Fruit fly (Drosophila melanogaster) whole organism, embryonic: Measurements from ENCODE around the gene CG12112.
A peak's percentile ranks its signal among the peaks of the same experiment; 100 is the strongest.

Experiments used
- Abd-B ChIP-seq: fragments of 200-800 bp; sonication (Bioruptor generic); optimal IDR thresholded peaks from 2 replicates; lab custom pipeline; 2018; ENCODE audit warnings: missing biosample characterization, mild to moderate bottlenecking, missing genetic modification characterization, moderate library complexity
- Atf6 ChIP-seq: fragments of 200-800 bp; sonication (Bioruptor generic); IDR thresholded peaks from 2 replicates; pipeline ENCODE4 v1.3.6; 2022; ENCODE audit warnings: missing biosample characterization, missing genetic modification characterization
- Awh ChIP-seq: fragments of 200-800 bp; sonication (Bioruptor generic); IDR thresholded peaks from 2 replicates; pipeline ENCODE4, ENCODE4 v1.3.6; 2022; ENCODE audit warnings: missing biosample characterization, missing genetic modification characterization
- CG11695 ChIP-seq: fragments of 200-800 bp; sonication (Bioruptor generic); IDR thresholded peaks from 3 replicates; pipeline ENCODE4 v1.3.6; 2022; ENCODE audit warnings: missing biosample characterization, missing genetic modification characterization
- CG14441 ChIP-seq: fragments of 200-800 bp; sonication (Bioruptor generic); IDR thresholded peaks from 2 replicates; pipeline ENCODE4 v1.3.6; 2022; ENCODE audit warnings: missing biosample characterization, missing genetic modification characterization
- CG14667 ChIP-seq: fragments of 200-800 bp; sonication (Bioruptor generic); IDR thresholded peaks from 2 replicates; pipeline ENCODE4 v1.3.6; 2022; ENCODE audit warnings: missing biosample characterization, missing genetic modification characterization
- CG14710 ChIP-seq: fragments of 200-800 bp; sonication (Bioruptor generic); optimal IDR thresholded peaks from 3 replicates; lab custom pipeline; 2019; ENCODE audit warnings: missing biosample characterization, mild to moderate bottlenecking, missing genetic modification characterization, moderate library complexity
- CG15269 ChIP-seq: fragments of 200-800 bp; sonication (Bioruptor generic); optimal IDR thresholded peaks from 2 replicates; lab custom pipeline; 2018; ENCODE audit warnings: missing biosample characterization, mild to moderate bottlenecking, missing genetic modification characterization, moderate library complexity
- CG15479 ChIP-seq: fragments of 200-800 bp; sonication (Bioruptor generic); optimal IDR thresholded peaks from 3 replicates; lab custom pipeline; 2019; ENCODE audit warnings: missing biosample characterization, mild to moderate bottlenecking, missing genetic modification characterization, moderate library complexity
- CG15696 ChIP-seq: fragments of 200-800 bp; sonication (Bioruptor generic); optimal IDR thresholded peaks from 2 replicates; lab custom pipeline; 2019; ENCODE audit warnings: missing biosample characterization, mild to moderate bottlenecking, missing genetic modification characterization, moderate library complexity
- CG17186 ChIP-seq: fragments of 200-800 bp; sonication (Bioruptor generic); optimal IDR thresholded peaks from 3 replicates; lab custom pipeline; 2017; ENCODE audit warnings: missing biosample characterization, missing genetic modification reagents, missing genetic modification characterization
- CG18011 ChIP-seq: fragments of 200-800 bp; sonication (Bioruptor generic); optimal IDR thresholded peaks from 2 replicates; lab custom pipeline; 2017; ENCODE audit warnings: missing biosample characterization, missing genetic modification characterization, mild to moderate bottlenecking, moderate library complexity, missing genotype
- CG2202 ChIP-seq: fragments of 200-800 bp; sonication (Bioruptor generic); optimal IDR thresholded peaks from 2 replicates; lab custom pipeline; 2018; ENCODE audit warnings: missing biosample characterization, mild to moderate bottlenecking, missing genetic modification characterization
- CG30403 ChIP-seq: fragments of 200-800 bp; sonication (Bioruptor generic); optimal IDR thresholded peaks from 3 replicates; lab custom pipeline; 2016; ENCODE audit warnings: missing biosample characterization, missing genetic modification characterization
- CG4282 ChIP-seq: fragments of 200-800 bp; sonication (Bioruptor generic); optimal IDR thresholded peaks from 2 replicates; lab custom pipeline; 2016; ENCODE audit warnings: missing biosample characterization, missing genetic modification characterization
- CG4360 ChIP-seq: fragments of 200-800 bp; sonication (Bioruptor generic); IDR thresholded peaks from 2 replicates; pipeline ENCODE4 v1.3.6; 2022; ENCODE audit warnings: missing biosample characterization, missing genetic modification characterization
- CG4404 ChIP-seq: fragments of 200-800 bp; sonication (Bioruptor generic); IDR thresholded peaks from 2 replicates; pipeline ENCODE4 v1.3.6; 2022; ENCODE audit warnings: missing biosample characterization, missing genetic modification characterization
- CG4424 ChIP-seq: fragments of 200-800 bp; sonication (Bioruptor generic); optimal IDR thresholded peaks from 3 replicates; lab custom pipeline; 2016; ENCODE audit warnings: missing biosample characterization, missing genetic modification characterization
- CG8290 ChIP-seq, 3 experiments: fragments of 200-800 bp; sonication (Bioruptor generic); optimal IDR thresholded peaks; 2 replicates each; lab custom pipeline; 2016 to 2019; ENCODE audit warnings: missing biosample characterization in 3 of 3, missing genetic modification characterization in 3 of 3, mild to moderate bottlenecking in 2 of 3, moderate library complexity in 1 of 3
- CG8359 ChIP-seq: fragments of 200-800 bp; sonication (Bioruptor generic); optimal IDR thresholded peaks from 2 replicates; lab custom pipeline; 2017; ENCODE audit warnings: missing biosample characterization, mild to moderate bottlenecking, missing genetic modification characterization, borderline replicate concordance
- CG8765 ChIP-seq: fragments of 200-800 bp; sonication (Bioruptor generic); IDR thresholded peaks from 2 replicates; pipeline ENCODE4 v1.3.6; 2022; ENCODE audit warnings: missing biosample characterization, missing genetic modification characterization
- CrebB ChIP-seq: fragments of 200-800 bp; sonication (Bioruptor generic); optimal IDR thresholded peaks from 3 replicates; lab custom pipeline; 2018; ENCODE audit warnings: missing biosample characterization, mild to moderate bottlenecking, missing genetic modification characterization
- Dad ChIP-seq: fragments of 200-800 bp; sonication (Bioruptor generic); optimal IDR thresholded peaks from 3 replicates; lab custom pipeline; 2016; ENCODE audit warnings: missing biosample characterization, missing genetic modification characterization
- Dref ChIP-seq: fragments of 200-800 bp; sonication (Bioruptor generic); IDR thresholded peaks from 2 replicates; pipeline ENCODE4 v1.3.6; 2022; ENCODE audit warnings: missing biosample characterization, missing genetic modification characterization
- E2f1 ChIP-seq: fragments of 200-800 bp; sonication (Bioruptor generic); IDR thresholded peaks from 2 replicates; pipeline ENCODE4 v1.3.6; 2022; ENCODE audit warnings: missing biosample characterization, missing genetic modification characterization
- Eip74EF ChIP-seq, 2 experiments: fragments of 200-800 bp in 1 of 2; fragments of >200 bp in 1 of 2; sonication (Bioruptor generic) in 1 of 2; optimal IDR thresholded peaks; 2 replicates each; lab custom pipeline; 2017 to 2019; ENCODE audit warnings: missing biosample characterization in 2 of 2, missing genetic modification characterization in 2 of 2, mild to moderate bottlenecking in 1 of 2, moderate library complexity in 1 of 2
- Fer2 ChIP-seq: fragments of 200-800 bp; sonication (Bioruptor generic); optimal IDR thresholded peaks from 2 replicates; lab custom pipeline; 2018; ENCODE audit warnings: missing biosample characterization, mild to moderate bottlenecking, missing genetic modification characterization, moderate library complexity
- HLH3B ChIP-seq: fragments of 200-800 bp; sonication (Bioruptor generic); IDR thresholded peaks from 2 replicates; pipeline ENCODE4 v1.3.6; 2022; ENCODE audit warnings: missing biosample characterization, missing genetic modification characterization
- Mad ChIP-seq: fragments of 200-800 bp; sonication (Bioruptor generic); optimal IDR thresholded peaks from 2 replicates; lab custom pipeline; 2016; ENCODE audit warnings: missing biosample characterization, missing genetic modification characterization
- Neu2 ChIP-seq: fragments of 200-800 bp; sonication (Bioruptor generic); optimal IDR thresholded peaks from 3 replicates; lab custom pipeline; 2016; ENCODE audit warnings: missing biosample characterization, missing genetic modification characterization, borderline replicate concordance
- Nf-YA ChIP-seq: fragments of 200-800 bp; sonication (Bioruptor generic); IDR thresholded peaks from 2 replicates; pipeline ENCODE4 v1.3.6; 2022; ENCODE audit warnings: missing biosample characterization, missing genetic modification characterization
- abd-A ChIP-seq: fragments of 200-800 bp; sonication (Bioruptor generic); optimal IDR thresholded peaks from 3 replicates; lab custom pipeline; 2019; ENCODE audit warnings: missing biosample characterization, mild to moderate bottlenecking, missing genetic modification characterization, moderate library complexity
- al ChIP-seq: fragments of 200-800 bp; sonication (Bioruptor generic); IDR thresholded peaks from 2 replicates; pipeline ENCODE4 v1.3.6; 2022; ENCODE audit warnings: missing biosample characterization, missing genetic modification characterization
- ash1 ChIP-seq: fragments of 200-800 bp; sonication (Bioruptor generic); optimal IDR thresholded peaks from 2 replicates; lab custom pipeline; 2018; ENCODE audit warnings: missing biosample characterization, mild to moderate bottlenecking, missing genetic modification characterization
- esg ChIP-seq: fragments of 200-800 bp; sonication (Bioruptor generic); conservative IDR thresholded peaks from 2 replicates; pipeline ENCODE4 v1.3.6; 2022; ENCODE audit warnings: missing biosample characterization, missing genetic modification characterization
- eve ChIP-seq, 2 experiments: fragments of >200 bp; optimal IDR thresholded peaks; 2 replicates each; lab custom pipeline; 2017; ENCODE audit warnings: missing biosample characterization in 2 of 2, missing genetic modification characterization in 2 of 2
- fd96Cb ChIP-seq: fragments of 200-800 bp; sonication (Bioruptor generic); optimal IDR thresholded peaks from 2 replicates; lab custom pipeline; 2018; ENCODE audit warnings: missing biosample characterization, mild to moderate bottlenecking, missing genetic modification characterization, moderate library complexity
- gcm ChIP-seq: fragments of 200-800 bp; sonication (Bioruptor generic); optimal IDR thresholded peaks from 2 replicates; lab custom pipeline; 2019; ENCODE audit warnings: missing biosample characterization, mild to moderate bottlenecking, missing genetic modification characterization, moderate library complexity
- gsb ChIP-seq: fragments of 200-800 bp; sonication (Bioruptor generic); IDR thresholded peaks from 2 replicates; pipeline ENCODE4 v1.3.6; 2022; ENCODE audit warnings: missing biosample characterization, missing genetic modification characterization
- lab ChIP-seq: fragments of 200-800 bp; sonication (Bioruptor generic); optimal IDR thresholded peaks from 3 replicates; lab custom pipeline; 2017; ENCODE audit warnings: missing biosample characterization, missing genetic modification characterization, mild to moderate bottlenecking, moderate library complexity, missing genetic modification reagents
- mirr ChIP-seq: fragments of 200-800 bp; sonication (Bioruptor generic); optimal IDR thresholded peaks from 3 replicates; lab custom pipeline; 2018; ENCODE audit warnings: missing biosample characterization, mild to moderate bottlenecking, missing genetic modification characterization
- pfk ChIP-seq: fragments of 200-800 bp; sonication (Bioruptor generic); optimal IDR thresholded peaks from 2 replicates; lab custom pipeline; 2018; ENCODE audit warnings: missing biosample characterization, mild to moderate bottlenecking, missing genetic modification characterization, moderate library complexity
- prd ChIP-seq, 3 experiments: fragments of >200 bp in 2 of 3; fragments of 200-800 bp in 1 of 3; sonication (Bioruptor generic) in 1 of 3; optimal IDR thresholded peaks in 2 of 3; IDR thresholded peaks in 1 of 3; 2 replicates in 2 of 3; 3 replicates in 1 of 3; pipeline versions ENCODE4 v1.3.6 to Lab custom; 2017 to 2022; ENCODE audit warnings: missing biosample characterization in 1 of 3, missing genetic modification characterization in 1 of 3
- ranshi ChIP-seq: fragments of 200-800 bp; sonication (Bioruptor generic); IDR thresholded peaks from 2 replicates; pipeline ENCODE4 v1.3.6; 2022; ENCODE audit warnings: missing biosample characterization, missing genetic modification characterization
- trh ChIP-seq: fragments of 200-800 bp; sonication (Bioruptor generic); optimal IDR thresholded peaks from 2 replicates; lab custom pipeline; 2016; ENCODE audit warnings: missing biosample characterization, missing genetic modification characterization
- usp ChIP-seq: fragments of >200 bp; optimal IDR thresholded peaks from 2 replicates; lab custom pipeline; 2017; ENCODE audit warnings: missing biosample characterization, missing genetic modification characterization
- vfl ChIP-seq: fragments of 200-800 bp; sonication (Bioruptor generic); optimal IDR thresholded peaks from 2 replicates; lab custom pipeline; 2016; ENCODE audit warnings: missing biosample characterization, missing genetic modification characterization
- wek ChIP-seq: fragments of 200-800 bp; sonication (Bioruptor generic); optimal IDR thresholded peaks from 3 replicates; lab custom pipeline; 2018; ENCODE audit warnings: missing biosample characterization, mild to moderate bottlenecking, missing genetic modification characterization, moderate library complexity

The CG12112 gene

DNA sequence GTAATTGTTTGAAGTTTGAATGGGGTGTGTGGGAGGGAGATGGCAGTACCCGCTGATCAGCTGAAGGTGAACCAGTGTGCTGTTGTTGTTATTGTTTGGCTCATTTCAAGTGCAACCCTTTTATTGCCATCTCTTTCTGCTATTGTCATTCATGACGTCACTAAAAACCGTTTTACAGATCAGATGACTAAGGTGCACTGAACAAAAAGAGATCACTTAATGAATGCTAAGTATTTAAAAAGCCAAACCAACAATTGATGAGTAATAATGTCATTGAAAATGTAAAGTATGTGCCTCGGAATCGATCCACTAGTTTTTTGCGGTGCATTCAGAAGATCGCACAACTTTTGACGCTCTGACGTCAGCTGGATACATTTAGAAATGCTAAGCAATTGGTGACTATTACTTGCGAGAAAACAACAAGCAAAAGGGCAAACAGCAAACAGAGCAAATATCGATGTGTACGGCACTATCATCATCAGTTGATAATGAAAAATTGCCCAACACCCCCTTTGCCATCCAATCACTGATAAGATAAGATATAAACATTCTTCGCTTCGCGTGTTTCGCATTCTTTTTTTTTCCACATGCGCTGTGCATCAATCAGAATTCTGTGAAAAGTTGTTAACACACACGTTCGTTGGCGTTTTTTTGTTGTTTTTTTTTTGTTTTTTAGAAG is 14.8 kb upstream of the CG12112 start (continued):
- TF ChIP-seq Fer2 (tag; lab: Kevin White, UChicago) (no peak), CG4360 (GFP tag; lab: Robert Waterston, UW) (peak; percentile 86), Dad (no peak), Atf6 (GFP tag; lab: Robert Waterston, UW) (peak; percentile 39; the same call in 1 of the 2 replicates), CG14441 (GFP tag; lab: Robert Waterston, UW) (peak; percentile 46; the same call in 1 of the 2 replicates), CG4282 (no peak), Abd-B (peak; percentile 15), Eip74EF (GFP tag; optimal IDR thresholded peaks at IDR 0.05; lab: Kevin White, UChicago) (no peak), esg (GFP tag; lab: Robert Waterston, UW) (no peak), CG15696 (tag; lab: Kevin White, UChicago) (no peak), CG17186 (GFP tag; lab: Kevin White, UChicago) (no peak), CG15269 (tag; lab: Kevin White, UChicago) (peak; percentile 50), HLH3B (GFP tag; lab: Robert Waterston, UW) (peak; percentile 34; the same call in 1 of the 2 replicates), CG4404 (no peak), CG2202 (tag; lab: Kevin White, UChicago) (no peak), al (GFP tag; lab: Robert Waterston, UW) (peak; percentile 37; the same call in 1 of the 2 replicates), Mad (no peak), ranshi (GFP tag; lab: Robert Waterston, UW) (no peak), trh (GFP tag; lab: Kevin White, UChicago) (no peak), gsb (GFP tag; lab: Robert Waterston, UW) (no peak), Dref (no peak), CG18011 (GFP tag; lab: Kevin White, UChicago) (no peak), gcm (GFP tag; lab: Kevin White, UChicago) (peak; percentile 41), pfk (GFP tag; lab: Kevin White, UChicago) (no peak), abd-A (no peak), CG8765 (GFP tag; lab: Robert Waterston, UW) (no peak), CrebB (tag; lab: Kevin White, UChicago) (peak; percentile 26), CG8359 (GFP tag; lab: Kevin White, UChicago) (no peak), lab (GFP tag; lab: Kevin White, UChicago) (peak; percentile 34), CG8290 (GFP tag; optimal IDR thresholded peaks at IDR 0.05; lab: Kevin White, UChicago) (no peak), CG8290 (tag; optimal IDR thresholded peaks at IDR 0.05; lab: Kevin White, UChicago) (peak in 1 of 2 experiments; percentile 55), CG14667 (GFP tag; lab: Robert Waterston, UW) (no peak), CG15479 (GFP tag; lab: Kevin White, UChicago) (peak; percentile 36), usp (GFP tag; lab: Kevin White, UChicago) (no peak), eve (GFP tag; optimal IDR thresholded peaks at IDR 0.05; lab: Kevin White, UChicago) (peak in 1 of 2 experiments; percentile 88), Neu2 (no peak), E2f1 (0 out of 2 replicates have a peak, but pooled peaks have one; percentile 40), CG14710 (tag; lab: Kevin White, UChicago) (no peak), CG11695 (GFP tag; lab: Robert Waterston, UW) (0 out of 3 replicates have a peak, but pooled peaks have one; percentile 33), mirr (GFP tag; lab: Kevin White, UChicago) (peak; percentile 21), vfl (GFP tag; lab: Kevin White, UChicago) (no peak), Nf-YA (no peak), prd (optimal IDR thresholded peaks at IDR 0.05; lab: Kevin White, UChicago) (no peak), prd (GFP tag; IDR thresholded peaks at IDR 0.05; lab: Robert Waterston, UW) (peak; percentile 50; the same call in 1 of the 3 replicates), Awh (no peak), wek (GFP tag; lab: Kevin White, UChicago) (no peak), CG30403 (GFP tag; lab: Kevin White, UChicago) (peak; percentile 20), CG4424 (GFP tag; lab: Kevin White, UChicago) (no peak), ash1 (GFP tag; lab: Kevin White, UChicago) (no peak), fd96Cb (no peak)
